Fruit fly (Drosophila melanogaster): ENCODE data around the gene CG12994.

Gene CG12994

dm6 chrX:17465523-17465922 lies 21.7 kb upstream of the CG12994 start (continued):
- TF ChIP-seq pan (optimal IDR thresholded peaks at IDR 0.05) (no peak), pan (GFP tag; optimal IDR thresholded peaks at IDR 0.05 in 1 of 2, IDR thresholded peaks at IDR 0.05 in 1 of 2) (peak in 1 of 2 experiments; percentile 23), CG11560 (tag; IDR thresholded peaks at IDR 0.05) (peak; percentile 46; the same call in 1 of the 3 replicates), CG5245 (GFP tag; optimal IDR thresholded peaks at IDR 0.05) (peak; percentile 15), sna (GFP tag; IDR thresholded peaks at IDR 0.05; ENCODE audit: partially characterized antibody) (no peak), Rfx (GFP tag; IDR thresholded peaks at IDR 0.05) (peak; percentile 74), pb (GFP tag; optimal IDR thresholded peaks at IDR 0.05) (no peak), gcm2 (GFP tag; optimal IDR thresholded peaks at IDR 0.05) (no peak), vvl (GFP tag; IDR thresholded peaks at IDR 0.05) (peak; percentile 44), CG2120 (GFP tag; optimal IDR thresholded peaks at IDR 0.05) (peak; percentile 55), Med (GFP tag) (peak; percentile 88), CG12299 (tag; optimal IDR thresholded peaks at IDR 0.05) (no peak), mam (GFP tag; optimal IDR thresholded peaks at IDR 0.05) (peak; percentile 50), row (GFP tag; IDR thresholded peaks at IDR 0.05) (peak; percentile 62), CG15514 (GFP tag; optimal IDR thresholded peaks at IDR 0.05) (peak; percentile 3), CG6813 (GFP tag; optimal IDR thresholded peaks at IDR 0.05) (peak; percentile 29), gsb-n (tag; optimal IDR thresholded peaks at IDR 0.05) (no peak), fd102C (GFP tag; optimal IDR thresholded peaks at IDR 0.05) (no peak), CG30403 (GFP tag; optimal IDR thresholded peaks at IDR 0.05) (peak; percentile 6), CG7357 (GFP tag; IDR thresholded peaks at IDR 0.05) (no peak), CG7556 (GFP tag; optimal IDR thresholded peaks at IDR 0.05) (peak; percentile 4), Fer1 (GFP tag; optimal IDR thresholded peaks at IDR 0.05) (peak; percentile 61), D19A (tag; optimal IDR thresholded peaks at IDR 0.05) (no peak), jumu (GFP tag; optimal IDR thresholded peaks at IDR 0.05) (peak; percentile 31), Dbx (GFP tag; IDR thresholded peaks at IDR 0.05) (0 out of 3 replicates have a peak, but pooled peaks have one; percentile 40), toy (GFP tag; IDR thresholded peaks at IDR 0.05) (no peak), CG11247 (GFP tag; IDR thresholded peaks at IDR 0.05) (no peak), Side (GFP tag; optimal IDR thresholded peaks at IDR 0.05) (peak; percentile 37), HLH54F (GFP tag; optimal IDR thresholded peaks at IDR 0.05) (peak; percentile 17), nmo (GFP tag; optimal IDR thresholded peaks at IDR 0.05) (peak; percentile 18), schlank (tag; optimal IDR thresholded peaks at IDR 0.05) (peak; percentile 40), prd (optimal IDR thresholded peaks at IDR 0.05) (no peak), prd (GFP tag; IDR thresholded peaks at IDR 0.05) (peak; percentile 59; the same call in 2 of the 3 replicates), CG4404 (GFP tag; IDR thresholded peaks at IDR 0.05) (no peak), dysf (GFP tag; IDR thresholded peaks at IDR 0.05) (peak; percentile 69; the same call in 2 of the 3 replicates), CG10274 (GFP tag; optimal IDR thresholded peaks at IDR 0.05) (peak; percentile 3), CG11695 (GFP tag; IDR thresholded peaks at IDR 0.05) (0 out of 3 replicates have a peak, but pooled peaks have one; percentile 51), CG34224 (GFP tag; IDR thresholded peaks at IDR 0.05; ENCODE audit: partially characterized antibody) (no peak), CG8388 (GFP tag; optimal IDR thresholded peaks at IDR 0.05) (no peak), CG2678 (tag; optimal IDR thresholded peaks at IDR 0.05) (no peak), CG15479 (GFP tag; optimal IDR thresholded peaks at IDR 0.05) (no peak), bcd (GFP tag; optimal IDR thresholded peaks at IDR 0.05) (peak; percentile 13), CG8924 (tag; optimal IDR thresholded peaks at IDR 0.05) (peak; percentile 10), tio (GFP tag; optimal IDR thresholded peaks at IDR 0.05) (peak; percentile 1), CG12071 (GFP tag; optimal IDR thresholded peaks at IDR 0.05) (peak; percentile 21), Opbp (GFP tag; IDR thresholded peaks at IDR 0.05; ENCODE audit: partially characterized antibody) (no peak), dimm (GFP tag; IDR thresholded peaks at IDR 0.05) (no peak), CG4424 (GFP tag; optimal IDR thresholded peaks at IDR 0.05) (peak; percentile 21), Xbp1 (GFP tag; optimal IDR thresholded peaks at IDR 0.05) (peak; percentile 37), gt (GFP tag; IDR thresholded peaks at IDR 0.05) (no peak), CG15696 (tag; optimal IDR thresholded peaks at IDR 0.05) (peak; percentile 8)
